Fruit fly (Drosophila melanogaster) whole organism, wandering third instar larva: ENCODE measurements around the gene CG31674.
A peak's percentile ranks its signal among the peaks of the same experiment; 100 is the strongest.

Experiments used
- Mio ChIP-seq: sonication (Bioruptor generic); optimal IDR thresholded peaks from 2 replicates; lab custom pipeline; 2016; ENCODE audit warnings: missing biosample characterization, missing genetic modification characterization
- Sp1 ChIP-seq: fragments of 200-800 bp; sonication (Bioruptor generic); optimal IDR thresholded peaks from 3 replicates; lab custom pipeline; 2019; ENCODE audit warnings: missing biosample characterization, mild to moderate bottlenecking, missing genetic modification characterization, moderate library complexity
- br ChIP-seq: fragments of 200-800 bp; sonication (Bioruptor generic); optimal IDR thresholded peaks from 2 replicates; lab custom pipeline; 2016; ENCODE audit warnings: missing biosample characterization, missing genetic modification characterization
- ey ChIP-seq: fragments of 200-800 bp; sonication (Bioruptor generic); optimal IDR thresholded peaks from 2 replicates; lab custom pipeline; 2016; ENCODE audit warnings: missing biosample characterization, missing genetic modification characterization
- lola ChIP-seq: fragments of >200 bp; optimal IDR thresholded peaks from 2 replicates; lab custom pipeline; 2017; ENCODE audit warnings: missing biosample characterization, missing genetic modification characterization

DNA sequence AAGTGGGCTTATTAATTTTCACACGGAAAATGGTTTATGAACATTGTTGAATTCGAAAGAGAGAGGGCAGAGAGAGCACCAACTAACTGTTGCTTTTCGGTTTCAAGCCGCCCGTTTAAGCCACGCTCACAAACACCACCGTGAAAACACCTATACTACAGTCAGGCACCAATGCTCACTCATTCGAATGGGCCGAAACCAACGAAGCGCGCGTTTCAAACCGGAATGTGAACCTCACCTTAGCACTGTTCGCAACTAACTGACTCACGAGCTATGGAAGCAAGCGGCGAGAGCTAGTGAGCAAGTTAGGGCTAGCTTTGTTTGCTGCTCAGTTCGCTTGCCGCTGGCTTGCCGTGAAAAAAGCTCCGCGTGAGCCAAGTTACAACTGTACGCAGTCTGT is 37.2 kb upstream of the CG31674 start:
- TF ChIP-seq ey (GFP tag; lab: Kevin White, UChicago) (no peak), Sp1 (GFP tag; lab: Kevin White, UChicago) (peak; percentile 20), Mio (GFP tag; lab: Kevin White, UChicago) (no peak), br (peak; percentile 38), lola (no peak)
